Worm (Caenorhabditis elegans) whole organism, mixed stage, embryonic: ENCODE measurements around the gene nape-2.

Experiments
- M03D4.4 ChIP-seq: sonication (generic microtip); optimal IDR thresholded peaks from 2 replicates; lab custom pipeline; 2017; ENCODE audit warnings: mild to moderate bottlenecking, missing genetic modification characterization, missing compliant biosample characterization
- bed-3 ChIP-seq: fragments of 200-800 bp; sonication (Bioruptor generic); optimal IDR thresholded peaks from 3 replicates; lab custom pipeline; 2018; ENCODE audit warnings: mild to moderate bottlenecking, missing genetic modification characterization, moderate library complexity, missing compliant biosample characterization
- blmp-1 ChIP-seq: fragments of 150-350 bp; optimal IDR thresholded peaks from 2 replicates; lab custom pipeline; 2014; ENCODE audit warnings: missing biosample characterization, missing genetic modification characterization
- ceh-39 ChIP-seq: fragments of 150-350 bp; optimal IDR thresholded peaks from 2 replicates; lab custom pipeline; 2014; ENCODE audit warnings: missing biosample characterization, missing genetic modification characterization
- ceh-83 ChIP-seq: fragments of 200-800 bp; sonication (Bioruptor generic); optimal IDR thresholded peaks from 2 replicates; lab custom pipeline; 2018; ENCODE audit warnings: mild to moderate bottlenecking, missing genetic modification characterization, missing compliant biosample characterization
- ces-1 ChIP-seq: fragments of 150-350 bp; optimal IDR thresholded peaks from 2 replicates; lab custom pipeline; 2014; ENCODE audit warnings: missing biosample characterization, missing genetic modification reagents, missing genetic modification characterization
- drap-1 ChIP-seq: fragments of 200-800 bp; sonication (Bioruptor generic); optimal IDR thresholded peaks from 3 replicates; lab custom pipeline; 2018; ENCODE audit warnings: mild to moderate bottlenecking, missing genetic modification characterization, missing compliant biosample characterization
- elt-1 ChIP-seq: sonication (generic microtip); optimal IDR thresholded peaks from 2 replicates; lab custom pipeline; 2017; ENCODE audit warnings: missing genetic modification characterization, mild to moderate bottlenecking, missing compliant biosample characterization, antibody characterized with exemption, moderate library complexity, borderline replicate concordance; ENCODE audit not compliant: insufficient read depth
- flh-1 ChIP-seq: fragments of 200-800 bp; sonication (Bioruptor generic); optimal IDR thresholded peaks from 2 replicates; lab custom pipeline; 2018; ENCODE audit warnings: mild to moderate bottlenecking, missing genetic modification characterization, moderate library complexity, missing compliant biosample characterization
- ham-2 ChIP-seq: fragments of 200-800 bp; sonication (Bioruptor generic); optimal IDR thresholded peaks from 2 replicates; lab custom pipeline; 2018; ENCODE audit warnings: mild to moderate bottlenecking, missing genetic modification characterization, missing compliant biosample characterization
- hlh-1 ChIP-seq: fragments of 150-350 bp; optimal IDR thresholded peaks from 2 replicates; lab custom pipeline; 2014; ENCODE audit warnings: missing biosample characterization, missing genetic modification reagents, missing genetic modification characterization
- lin-13 ChIP-seq: fragments of 150-350 bp; optimal IDR thresholded peaks from 2 replicates; lab custom pipeline; 2014; ENCODE audit warnings: missing biosample characterization, missing genetic modification characterization
- lin-32 ChIP-seq: fragments of 200-800 bp; sonication (Bioruptor generic); optimal IDR thresholded peaks from 2 replicates; lab custom pipeline; 2018; ENCODE audit warnings: mild to moderate bottlenecking, missing genetic modification characterization, missing compliant biosample characterization
- lsy-2 ChIP-seq: fragments of 150-350 bp; optimal IDR thresholded peaks from 2 replicates; lab custom pipeline; 2014; ENCODE audit warnings: missing biosample characterization, missing genetic modification characterization
- mab-5 ChIP-seq: fragments of 150-350 bp; optimal IDR thresholded peaks from 2 replicates; lab custom pipeline; 2014; ENCODE audit warnings: missing biosample characterization, missing genetic modification characterization
- mep-1 ChIP-seq: fragments of 150-350 bp; optimal IDR thresholded peaks from 2 replicates; lab custom pipeline; 2017; ENCODE audit warnings: missing biosample characterization, missing genetic modification reagents, missing genetic modification characterization, inconsistent platforms
- nhr-12 ChIP-seq: fragments of 150-350 bp; optimal IDR thresholded peaks from 2 replicates; lab custom pipeline; 2014; ENCODE audit warnings: missing biosample characterization, missing genetic modification characterization
- nhr-2 ChIP-seq: fragments of 150-350 bp; optimal IDR thresholded peaks from 2 replicates; lab custom pipeline; 2014; ENCODE audit warnings: missing biosample characterization, missing genetic modification characterization
- nhr-237 ChIP-seq: fragments of 150-350 bp; optimal IDR thresholded peaks from 2 replicates; lab custom pipeline; 2014; ENCODE audit warnings: missing biosample characterization, missing genetic modification characterization
- nhr-28 ChIP-seq: fragments of 150-350 bp; optimal IDR thresholded peaks from 2 replicates; lab custom pipeline; 2014; ENCODE audit warnings: missing biosample characterization, missing genetic modification characterization
- nhr-76 ChIP-seq: sonication (generic microtip); optimal IDR thresholded peaks from 2 replicates; lab custom pipeline; 2017; ENCODE audit warnings: missing biosample characterization, missing genetic modification characterization
- pha-4 ChIP-seq: fragments of 150-350 bp; optimal IDR thresholded peaks from 2 replicates; lab custom pipeline; 2018; ENCODE audit warnings: missing biosample characterization, missing genetic modification reagents, missing genetic modification characterization
- sem-2 ChIP-seq: fragments of 200-800 bp; sonication (Bioruptor generic); optimal IDR thresholded peaks from 2 replicates; lab custom pipeline; 2018; ENCODE audit warnings: mild to moderate bottlenecking, missing genetic modification characterization, missing compliant biosample characterization
- snpc-4 ChIP-seq: fragments of 150-350 bp; optimal IDR thresholded peaks from 2 replicates; lab custom pipeline; 2014; ENCODE audit warnings: missing biosample characterization, missing genetic modification characterization
- sptf-1 ChIP-seq: sonication (generic microtip); optimal IDR thresholded peaks from 2 replicates; lab custom pipeline; 2017; ENCODE audit warnings: mild to moderate bottlenecking, missing genetic modification characterization, moderate library complexity, missing compliant biosample characterization
- tbx-8 ChIP-seq: fragments of 200-800 bp; sonication (Bioruptor generic); optimal IDR thresholded peaks from 2 replicates; lab custom pipeline; 2018; ENCODE audit warnings: mild to moderate bottlenecking, missing genetic modification characterization, moderate library complexity, missing compliant biosample characterization
- unc-39 ChIP-seq: fragments of 150-350 bp; optimal IDR thresholded peaks from 2 replicates; lab custom pipeline; 2014; ENCODE audit warnings: missing biosample characterization, missing genetic modification characterization
- unc-62 ChIP-seq: fragments of 150-350 bp; optimal IDR thresholded peaks from 2 replicates; lab custom pipeline; 2014; ENCODE audit warnings: missing biosample characterization, missing genetic modification reagents, missing genetic modification characterization
- ztf-11 ChIP-seq: fragments of 150-350 bp; optimal IDR thresholded peaks from 2 replicates; lab custom pipeline; 2014; ENCODE audit warnings: missing biosample characterization, missing genetic modification characterization

Gene nape-2

DNA sequence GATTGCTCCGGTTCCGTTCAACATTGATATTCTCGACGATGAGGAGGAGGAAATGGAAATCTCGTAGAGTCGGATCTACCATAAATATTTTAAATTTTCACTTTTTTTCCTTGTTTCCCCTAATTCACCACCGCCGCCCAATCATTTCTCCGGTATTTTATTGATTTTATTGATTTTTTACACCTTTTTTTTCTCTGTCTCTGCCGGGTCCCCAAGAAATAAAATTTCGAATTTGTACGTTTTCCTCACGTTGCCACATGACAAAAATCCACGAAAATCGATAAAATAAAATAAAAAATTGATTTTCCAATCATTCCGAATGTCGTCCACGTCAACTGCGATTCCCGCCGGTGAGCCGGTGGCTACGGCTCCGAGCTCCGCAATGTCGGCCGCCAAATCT, 40.5 kb downstream of the nape-2 start, which contains the start of gene Y37E11AL.2:
TSS of gene Y37E11AL.2 (plus strand) at position 301 of the 400 bp plus-strand sequence.
- TF ChIP-seq mep-1 (tag; lab: Kevin White, UChicago) = no peak
- TF ChIP-seq unc-39 (tag; lab: Kevin White, UChicago) = no peak
- no peak for TF ChIP-seq unc-62 (GFP tag; lab: Kevin White, UChicago)
- no peak for TF ChIP-seq nhr-76 (tag; lab: Kevin White, UChicago)
- TF ChIP-seq ceh-83 = no peak
- TF ChIP-seq nhr-2 (tag; lab: Kevin White, UChicago) = no peak
- no peak for TF ChIP-seq elt-1 (tag; lab: Kevin White, UChicago)
- TF ChIP-seq sptf-1 (tag; lab: Kevin White, UChicago) = no peak

DNA sequence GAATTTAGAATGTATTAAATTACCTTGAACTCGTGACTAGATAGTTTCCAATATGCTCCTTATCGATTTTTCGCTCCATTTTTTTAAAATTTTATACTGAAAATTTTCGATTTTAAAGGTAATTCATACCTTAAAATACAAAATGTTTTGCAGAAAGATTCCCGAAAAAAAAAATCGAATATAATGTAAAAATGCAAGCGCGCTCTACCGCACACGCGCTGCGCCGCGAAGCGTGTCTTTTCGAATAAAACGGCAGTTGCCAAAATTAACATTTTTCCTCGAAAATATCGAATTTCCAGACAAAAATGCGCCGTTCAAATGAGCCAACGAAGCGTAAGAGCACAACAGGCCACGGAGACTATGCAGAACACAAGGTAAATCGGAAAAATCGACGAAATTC, 44.1 kb downstream of the nape-2 start, which contains the start of the genes taf-6.2 and Y37E11AL.3:
TSS of gene taf-6.2 (minus strand) at position 96 of the 400 bp plus-strand sequence.
TSS of gene Y37E11AL.3 (plus strand) at position 298 of the 400 bp plus-strand sequence.
- TF ChIP-seq nhr-12 (no peak), nhr-237 (peak; percentile 17), hlh-1 (tag; lab: Kevin White, UChicago) (peak; percentile 49), unc-39 (tag; lab: Kevin White, UChicago) (no peak), sptf-1 (tag; lab: Kevin White, UChicago) (no peak), sem-2 (GFP tag; lab: Kevin White, UChicago) (no peak), lsy-2 (peak; percentile 46), ces-1 (GFP tag; lab: Kevin White, UChicago) (peak; percentile 51), ham-2 (GFP tag; lab: Kevin White, UChicago) (no peak), flh-1 (GFP tag; lab: Kevin White, UChicago) (no peak), nhr-76 (tag; lab: Kevin White, UChicago) (no peak), ceh-39 (tag; lab: Kevin White, UChicago) (peak; percentile 72), nhr-28 (tag; lab: Kevin White, UChicago) (no peak), M03D4.4 (tag; lab: Kevin White, UChicago) (no peak), ztf-11 (tag; lab: Kevin White, UChicago) (no peak), snpc-4 (tag; lab: Kevin White, UChicago) (no peak), lin-13 (tag; lab: Kevin White, UChicago) (peak; percentile 46), mep-1 (tag; lab: Kevin White, UChicago) (peak; percentile 57), tbx-8 (GFP tag; lab: Kevin White, UChicago) (no peak), blmp-1 (tag; lab: Kevin White, UChicago) (no peak), lin-32 (GFP tag; lab: Kevin White, UChicago) (no peak)

DNA sequence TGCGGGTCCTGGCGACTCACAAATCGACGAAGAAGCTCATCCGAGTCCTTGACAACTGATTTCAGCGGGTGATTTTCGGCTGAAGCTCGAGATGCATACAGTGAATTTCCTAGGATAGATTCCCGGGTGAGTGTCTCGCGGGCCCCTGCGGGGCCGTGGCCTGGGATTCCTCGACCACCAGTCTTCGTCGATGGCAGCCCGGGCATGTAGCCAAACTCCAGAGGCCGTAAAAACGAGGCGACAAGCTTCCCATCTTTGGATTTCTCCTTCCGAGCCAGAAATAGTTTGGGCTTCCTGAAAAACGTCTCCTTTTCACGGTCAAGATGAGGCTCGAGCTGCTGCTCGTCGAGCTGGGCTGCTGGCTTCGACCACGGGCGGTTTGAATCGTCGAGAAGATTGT, 50.7 kb downstream of the nape-2 start:
- TF ChIP-seq snpc-4 (tag; lab: Kevin White, UChicago) (no peak), ceh-39 (tag; lab: Kevin White, UChicago) (no peak), unc-39 (tag; lab: Kevin White, UChicago) (no peak), drap-1 (GFP tag; lab: Kevin White, UChicago) (no peak)

DNA sequence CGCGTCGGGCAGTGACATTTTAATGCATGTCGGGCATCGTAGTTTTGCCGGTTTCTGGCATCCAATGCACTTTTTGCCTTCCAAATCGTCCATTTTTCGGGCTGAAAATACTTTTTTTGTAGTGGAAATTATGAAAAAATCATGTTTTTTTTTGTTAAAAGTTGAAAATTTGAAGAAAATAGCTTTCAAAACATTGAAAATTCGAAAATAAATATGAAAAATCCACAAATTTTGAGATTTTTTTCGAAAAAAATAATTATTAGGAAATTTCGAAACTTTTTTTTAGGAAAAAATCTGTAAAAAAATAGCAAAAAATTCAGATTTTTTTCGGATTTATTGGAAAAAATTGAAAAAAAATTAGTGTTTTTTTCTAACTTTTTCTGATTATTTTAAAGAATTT, 52.0 kb downstream of the nape-2 start, which contains the start of gene map-1:
TSS of gene map-1 (minus strand) at position 101 of the 400 bp plus-strand sequence.
- TF ChIP-seq hlh-1 (tag; lab: Kevin White, UChicago) = no peak
- no peak for TF ChIP-seq ztf-11 (tag; lab: Kevin White, UChicago)
- TF ChIP-seq nhr-76 (tag; lab: Kevin White, UChicago) = no peak
- no peak for TF ChIP-seq nhr-2 (tag; lab: Kevin White, UChicago)
- TF ChIP-seq nhr-28 (tag; lab: Kevin White, UChicago) = no peak
- TF ChIP-seq ces-1 (GFP tag; lab: Kevin White, UChicago) = no peak
- no peak for TF ChIP-seq mep-1 (tag; lab: Kevin White, UChicago)
- no peak for TF ChIP-seq drap-1 (GFP tag; lab: Kevin White, UChicago)
- no peak for TF ChIP-seq pha-4
- TF ChIP-seq ceh-83 = no peak
- no peak for TF ChIP-seq bed-3 (GFP tag; lab: Kevin White, UChicago)
- TF ChIP-seq snpc-4 (tag; lab: Kevin White, UChicago) = no peak
- no peak for TF ChIP-seq nhr-12
- no peak for TF ChIP-seq blmp-1 (tag; lab: Kevin White, UChicago)

DNA sequence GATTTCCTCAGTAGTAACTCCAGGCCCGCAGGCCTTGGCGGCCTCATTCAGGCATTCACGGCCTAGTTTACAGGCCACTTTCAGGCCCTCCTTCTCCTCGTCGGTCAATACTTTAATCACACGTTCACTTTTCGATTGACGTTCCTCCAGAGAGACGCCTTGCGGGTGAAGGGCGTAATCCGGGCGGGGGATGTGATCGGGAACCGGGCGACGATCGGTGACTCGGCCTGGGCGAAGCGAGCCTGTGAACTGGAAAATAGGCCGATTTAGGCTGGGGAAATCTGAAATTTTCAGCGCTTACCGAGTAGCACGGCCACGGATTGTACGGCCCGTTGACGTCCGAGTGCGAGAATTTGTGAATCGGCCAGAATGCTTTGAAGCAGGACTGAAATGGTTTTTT, 52.5 kb downstream of the nape-2 start:
- TF ChIP-seq mab-5 (tag; lab: Kevin White, UChicago) = no peak
- TF ChIP-seq ztf-11 (tag; lab: Kevin White, UChicago) = no peak
- no peak for TF ChIP-seq drap-1 (GFP tag; lab: Kevin White, UChicago)
- TF ChIP-seq lsy-2 = no peak
- no peak for TF ChIP-seq lin-32 (GFP tag; lab: Kevin White, UChicago)
- no peak for TF ChIP-seq nhr-2 (tag; lab: Kevin White, UChicago)
- TF ChIP-seq unc-39 (tag; lab: Kevin White, UChicago) = no peak
- TF ChIP-seq bed-3 (GFP tag; lab: Kevin White, UChicago) = no peak
- no peak for TF ChIP-seq mep-1 (tag; lab: Kevin White, UChicago)
- TF ChIP-seq sptf-1 (tag; lab: Kevin White, UChicago) = no peak
- TF ChIP-seq hlh-1 (tag; lab: Kevin White, UChicago) = no peak
- no peak for TF ChIP-seq tbx-8 (GFP tag; lab: Kevin White, UChicago)
- no peak for TF ChIP-seq nhr-237
- no peak for TF ChIP-seq flh-1 (GFP tag; lab: Kevin White, UChicago)
- TF ChIP-seq, all 35 proteins: peak for 0
